Fruit fly (Drosophila melanogaster): ENCODE results near the gene RfC3.

Gene RfC3

dm6 chr2L:10413251-10414127 is 5.5 kb upstream of the RfC3 start, which contains the start of the genes CG5355 and Klp31E (continued):
- no peak for TF ChIP-seq Eip75B (GFP tag; optimal IDR thresholded peaks at IDR 0.05)
- TF ChIP-seq Smox (GFP tag; optimal IDR thresholded peaks at IDR 0.05) = no peak
- TF ChIP-seq dsx (GFP tag; optimal IDR thresholded peaks at IDR 0.05; ENCODE audit: poor library complexity, severe bottlenecking) = no peak
- TF ChIP-seq CG8119 (GFP tag; IDR thresholded peaks at IDR 0.05) = no peak
- no peak for TF ChIP-seq CG11902 (GFP tag; optimal IDR thresholded peaks at IDR 0.05)
- TF ChIP-seq CG31627 (GFP tag; optimal IDR thresholded peaks at IDR 0.05) = peak; percentile 63
- no peak for TF ChIP-seq Hr4 (GFP tag; optimal IDR thresholded peaks at IDR 0.05)
- TF ChIP-seq CG7368 (GFP tag; optimal IDR thresholded peaks at IDR 0.05) = no peak
- peak; percentile 39 for TF ChIP-seq Ets21C (GFP tag; optimal IDR thresholded peaks at IDR 0.05)
- TF ChIP-seq CG15336 (GFP tag; IDR thresholded peaks at IDR 0.05) = no peak
- TF ChIP-seq CG32006 (GFP tag; optimal IDR thresholded peaks at IDR 0.05) = no peak
- TF ChIP-seq Hr39 (GFP tag; optimal IDR thresholded peaks at IDR 0.05) = peak; percentile 59
- no peak for TF ChIP-seq CG11294 (GFP tag; IDR thresholded peaks at IDR 0.05)
- no peak for TF ChIP-seq Met (GFP tag; optimal IDR thresholded peaks at IDR 0.05)
- TF ChIP-seq svp (GFP tag) = no peak
- no peak for TF ChIP-seq net (GFP tag; optimal IDR thresholded peaks at IDR 0.05)

dm6 chr2L:10422643-10423606 is 3.9 kb downstream of the RfC3 start, which contains the start of the genes pie and Wdfy2:
Gene pie, minus strand, starts transcription at chr2L:10422780.
Gene Wdfy2, plus strand, starts transcription at chr2L:10423291.
- TF ChIP-seq pdm3 (GFP tag; optimal IDR thresholded peaks at IDR 0.05) = no peak
- TF ChIP-seq CG4318 (GFP tag; optimal IDR thresholded peaks at IDR 0.05) = no peak
- no peak for TF ChIP-seq CG9139 (GFP tag; optimal IDR thresholded peaks at IDR 0.05)
- TF ChIP-seq Eip93F (GFP tag; optimal IDR thresholded peaks at IDR 0.05) = no peak
- no peak for TF ChIP-seq net (GFP tag; optimal IDR thresholded peaks at IDR 0.05)
- no peak for TF ChIP-seq svp (GFP tag)
- peak; percentile 21 for TF ChIP-seq CG3032 (tag; optimal IDR thresholded peaks at IDR 0.05)
- no peak for TF ChIP-seq Blimp-1 (GFP tag; optimal IDR thresholded peaks at IDR 0.05)
- TF ChIP-seq Met (GFP tag; optimal IDR thresholded peaks at IDR 0.05) = no peak
- peak; percentile 6 for TF ChIP-seq cyc (GFP tag; optimal IDR thresholded peaks at IDR 0.05)
- TF ChIP-seq CG11294 (GFP tag; IDR thresholded peaks at IDR 0.05) = no peak
- TF ChIP-seq Ets21C (GFP tag; optimal IDR thresholded peaks at IDR 0.05) = no peak
- no peak for TF ChIP-seq lz (GFP tag; optimal IDR thresholded peaks at IDR 0.05)
- no peak for TF ChIP-seq fd85E (GFP tag; optimal IDR thresholded peaks at IDR 0.05)
- TF ChIP-seq CG7368 (GFP tag; optimal IDR thresholded peaks at IDR 0.05) = no peak

- no peak for TF ChIP-seq Met (GFP tag; optimal IDR thresholded peaks at IDR 0.05)
- TF ChIP-seq CG34406 (GFP tag; optimal IDR thresholded peaks at IDR 0.05) = no peak
- no peak for TF ChIP-seq Eip93F (GFP tag; optimal IDR thresholded peaks at IDR 0.05)
- TF ChIP-seq CG16779 (tag; optimal IDR thresholded peaks at IDR 0.05) = no peak
- no peak for TF ChIP-seq cyc (GFP tag; optimal IDR thresholded peaks at IDR 0.05)
- TF ChIP-seq Hr4 (GFP tag; optimal IDR thresholded peaks at IDR 0.05) = no peak
- no peak for TF ChIP-seq CG11762 (GFP tag; optimal IDR thresholded peaks at IDR 0.05; ENCODE audit: insufficient read depth)
- TF ChIP-seq CG6854 (GFP tag; optimal IDR thresholded peaks at IDR 0.05) = no peak
Observed at dm6 chr2L:10425599-10425998, 6.6 kb downstream of the RfC3 start.

- TF ChIP-seq Met (GFP tag; optimal IDR thresholded peaks at IDR 0.05) (no peak), CG1621 (tag; optimal IDR thresholded peaks at IDR 0.05) (peak; percentile 39), acj6 (GFP tag; optimal IDR thresholded peaks at IDR 0.05) (no peak), fkh (GFP tag; optimal IDR thresholded peaks at IDR 0.05) (peak; percentile 81), CG32006 (GFP tag; optimal IDR thresholded peaks at IDR 0.05) (no peak), esn (GFP tag; optimal IDR thresholded peaks at IDR 0.05) (peak; percentile 49), CG3032 (tag; optimal IDR thresholded peaks at IDR 0.05) (peak; percentile 13), Eip78C (GFP tag) (peak; percentile 26), CG34406 (GFP tag; optimal IDR thresholded peaks at IDR 0.05) (no peak), CG6808 (GFP tag; optimal IDR thresholded peaks at IDR 0.05) (no peak), Smox (GFP tag; optimal IDR thresholded peaks at IDR 0.05) (no peak), lz (GFP tag; optimal IDR thresholded peaks at IDR 0.05) (peak; percentile 34), CG8319 (GFP tag; optimal IDR thresholded peaks at IDR 0.05) (no peak), CG11902 (GFP tag; optimal IDR thresholded peaks at IDR 0.05) (no peak), svp (GFP tag) (no peak), dac (GFP tag; optimal IDR thresholded peaks at IDR 0.05) (no peak), CG9139 (GFP tag; optimal IDR thresholded peaks at IDR 0.05) (no peak), Hr39 (GFP tag; optimal IDR thresholded peaks at IDR 0.05) (no peak), eg (GFP tag; IDR thresholded peaks at IDR 0.05) (no peak)
Observed at dm6 chr2L:10426534-10427048, 7.6 kb downstream of the RfC3 start, which contains the start of the genes SmB and KdelR. Gene SmB, minus strand, starts transcription at chr2L:10426627. Gene KdelR, plus strand, starts transcription at chr2L:10426887.
